Worm (Caenorhabditis elegans): ENCODE results near the gene C04B4.5.

C04B4.5 gene

ce11 chrX:12280477-12280876, 7.7 kb downstream of the C04B4.5 start, which contains the start of gene C04B4.1:
TSS of gene C04B4.1 (plus strand) at chrX:12280777.
- TF ChIP-seq lsy-2 (tag; optimal IDR thresholded peaks at IDR 0.05) (no peak), mab-5 (tag; optimal IDR thresholded peaks at IDR 0.05) (no peak), ceh-39 (tag; optimal IDR thresholded peaks at IDR 0.05) (no peak), snpc-4 (tag; optimal IDR thresholded peaks at IDR 0.05) (no peak), nhr-237 (tag; optimal IDR thresholded peaks at IDR 0.05) (no peak), ces-1 (GFP tag; optimal IDR thresholded peaks at IDR 0.05) (no peak), bed-3 (GFP tag; optimal IDR thresholded peaks at IDR 0.05) (no peak), pha-4 (tag; optimal IDR thresholded peaks at IDR 0.05) (no peak), ztf-11 (tag; optimal IDR thresholded peaks at IDR 0.05) (no peak), zip-8 (tag; optimal IDR thresholded peaks at IDR 0.05) (no peak), nhr-76 (tag; optimal IDR thresholded peaks at IDR 0.05) (no peak), unc-39 (tag; optimal IDR thresholded peaks at IDR 0.05) (no peak), nhr-28 (tag; optimal IDR thresholded peaks at IDR 0.05) (no peak), drap-1 (GFP tag; optimal IDR thresholded peaks at IDR 0.05) (no peak), sptf-1 (tag; optimal IDR thresholded peaks at IDR 0.05) (no peak), elt-3 (tag; optimal IDR thresholded peaks at IDR 0.05) (no peak), elt-1 (tag; optimal IDR thresholded peaks at IDR 0.05; ENCODE audit: borderline replicate concordance, insufficient read depth) (no peak), tbx-8 (GFP tag; optimal IDR thresholded peaks at IDR 0.05) (no peak), unc-120 (tag; optimal IDR thresholded peaks at IDR 0.05; ENCODE audit: poor library complexity, severe bottlenecking) (no peak), unc-62 (GFP tag; optimal IDR thresholded peaks at IDR 0.05) (no peak)

ce11 chrX:12275577-12275976, 12.6 kb downstream of the C04B4.5 start, which contains the start of gene C04B4.6:
TSS of gene C04B4.6 (minus strand) at chrX:12275677.
- TF ChIP-seq lsy-2 (tag; optimal IDR thresholded peaks at IDR 0.05) = no peak
- TF ChIP-seq ceh-43 (GFP tag; optimal IDR thresholded peaks at IDR 0.05) = no peak
- TF ChIP-seq tbx-8 (GFP tag; optimal IDR thresholded peaks at IDR 0.05) = no peak
- no peak for TF ChIP-seq elt-1 (tag; optimal IDR thresholded peaks at IDR 0.05; ENCODE audit: borderline replicate concordance, insufficient read depth)
- TF ChIP-seq ces-1 (GFP tag; optimal IDR thresholded peaks at IDR 0.05) = no peak
- TF ChIP-seq blmp-1 (tag; optimal IDR thresholded peaks at IDR 0.05) = no peak
- no peak for TF ChIP-seq sem-2 (GFP tag; optimal IDR thresholded peaks at IDR 0.05)
- TF ChIP-seq ztf-11 (tag; optimal IDR thresholded peaks at IDR 0.05) = no peak
- TF ChIP-seq nhr-2 (tag; optimal IDR thresholded peaks at IDR 0.05) = no peak
- TF ChIP-seq zip-8 (tag; optimal IDR thresholded peaks at IDR 0.05) = no peak
- no peak for TF ChIP-seq unc-120 (tag; optimal IDR thresholded peaks at IDR 0.05; ENCODE audit: poor library complexity, severe bottlenecking)
- no peak for TF ChIP-seq ceh-83 (GFP tag; optimal IDR thresholded peaks at IDR 0.05)
- no peak for TF ChIP-seq unc-39 (tag; optimal IDR thresholded peaks at IDR 0.05)
- no peak for TF ChIP-seq mep-1 (tag; optimal IDR thresholded peaks at IDR 0.05)
- no peak for TF ChIP-seq drap-1 (GFP tag; optimal IDR thresholded peaks at IDR 0.05)
- no peak for TF ChIP-seq hlh-1 (tag; optimal IDR thresholded peaks at IDR 0.05)
- no peak for TF ChIP-seq bed-3 (GFP tag; optimal IDR thresholded peaks at IDR 0.05)
- no peak for TF ChIP-seq cnd-1 (tag; optimal IDR thresholded peaks at IDR 0.05)

DNA sequence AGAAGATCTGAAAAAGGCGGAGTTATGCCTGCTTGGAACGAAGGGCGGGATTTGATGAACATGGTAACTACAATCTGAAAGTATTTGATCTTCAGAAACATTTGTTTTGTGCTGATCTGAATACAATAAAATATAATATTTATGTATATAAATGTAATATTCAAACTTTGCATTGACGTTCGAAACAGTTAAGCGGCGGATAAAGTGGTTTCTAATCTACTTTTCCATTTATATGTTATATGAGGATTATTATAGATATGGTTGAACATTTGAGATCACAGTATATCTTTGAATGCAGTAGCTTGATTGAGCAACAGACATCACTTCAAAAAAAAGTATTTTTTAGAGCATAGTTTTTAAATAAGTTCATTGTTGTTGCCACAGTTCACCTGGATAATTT, 14.3 kb downstream of the C04B4.5 start, which contains the start of gene H19J13.2:
H19J13.2 (minus strand) TSS at position 101 of the 400 bp plus-strand sequence.
- no peak for TF ChIP-seq nhr-237 (tag; optimal IDR thresholded peaks at IDR 0.05)
- no peak for TF ChIP-seq unc-39 (tag; optimal IDR thresholded peaks at IDR 0.05)
- TF ChIP-seq unc-62 (GFP tag; optimal IDR thresholded peaks at IDR 0.05) = no peak
- TF ChIP-seq lin-13 (tag; optimal IDR thresholded peaks at IDR 0.05) = no peak
- no peak for TF ChIP-seq ztf-11 (tag; optimal IDR thresholded peaks at IDR 0.05)
- TF ChIP-seq nhr-28 (tag; optimal IDR thresholded peaks at IDR 0.05) = no peak
- no peak for TF ChIP-seq tbx-8 (GFP tag; optimal IDR thresholded peaks at IDR 0.05)
- no peak for TF ChIP-seq mls-2 (tag; optimal IDR thresholded peaks at IDR 0.05)
- no peak for TF ChIP-seq ham-2 (GFP tag; optimal IDR thresholded peaks at IDR 0.05)
- TF ChIP-seq ceh-39 (tag; optimal IDR thresholded peaks at IDR 0.05) = no peak
- TF ChIP-seq elt-3 (tag; optimal IDR thresholded peaks at IDR 0.05) = no peak
- no peak for TF ChIP-seq ceh-43 (GFP tag; optimal IDR thresholded peaks at IDR 0.05)
- TF ChIP-seq cnd-1 (tag; optimal IDR thresholded peaks at IDR 0.05) = no peak
- no peak for TF ChIP-seq zip-8 (tag; optimal IDR thresholded peaks at IDR 0.05)

DNA sequence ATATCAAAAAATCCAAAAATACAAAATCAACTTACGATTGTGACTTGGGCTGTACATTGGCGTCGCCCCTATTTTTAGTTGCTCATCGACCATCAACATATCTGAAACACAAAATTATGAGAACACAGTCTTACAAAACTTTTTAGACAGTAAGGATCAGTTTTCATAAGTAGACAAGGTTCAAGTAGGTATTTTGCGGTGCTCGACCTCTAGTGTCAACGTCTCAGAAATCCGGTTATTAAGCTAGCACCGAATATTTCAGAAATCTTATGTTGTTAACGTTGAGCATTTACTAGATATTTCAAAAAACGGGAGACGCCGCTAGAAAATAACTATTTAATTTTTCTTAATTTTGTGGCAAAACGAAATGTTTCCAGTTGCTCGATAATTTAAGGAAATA, 17.3 kb downstream of the C04B4.5 start, which contains the start of gene otpl-8:
otpl-8 (minus strand) TSS at position 101 of the 400 bp plus-strand sequence.
- TF ChIP-seq lsy-2 (tag; optimal IDR thresholded peaks at IDR 0.05) = no peak
- no peak for TF ChIP-seq tbx-8 (GFP tag; optimal IDR thresholded peaks at IDR 0.05)

DNA sequence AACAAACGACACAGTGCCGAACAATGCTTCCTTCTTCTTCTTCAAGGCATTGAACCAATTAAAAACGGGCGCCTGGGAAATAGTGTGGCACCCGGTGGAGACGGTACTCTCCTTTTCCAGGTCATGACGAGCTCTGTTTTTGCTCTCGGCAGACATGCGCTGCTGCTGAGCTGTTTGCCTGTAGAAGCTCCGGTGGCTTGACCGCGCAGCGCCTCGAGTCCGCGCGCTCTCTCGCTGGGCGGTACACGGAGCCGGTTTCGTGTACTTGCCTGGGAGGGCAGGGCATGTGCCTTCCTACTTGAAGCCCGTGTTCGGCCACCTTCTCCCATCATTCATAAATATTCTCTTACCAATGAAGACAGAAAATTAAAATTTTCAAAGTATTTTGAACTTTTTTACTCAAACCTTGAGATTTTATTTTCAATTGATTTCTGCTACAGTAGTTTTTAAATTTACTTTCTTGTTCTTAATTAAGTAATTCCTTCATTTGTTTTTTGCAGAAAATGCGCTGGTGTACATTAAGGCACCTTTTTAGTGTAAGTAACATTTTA, 27.7 kb downstream of the C04B4.5 start, which contains the start of gene E01G6.1:
E01G6.1 (plus strand) TSS at position 501 of the 551 bp plus-strand sequence.
- TF ChIP-seq bed-3 (GFP tag; optimal IDR thresholded peaks at IDR 0.05) = no peak
- TF ChIP-seq sem-2 (GFP tag; optimal IDR thresholded peaks at IDR 0.05) = no peak
- no peak for TF ChIP-seq tbx-8 (GFP tag; optimal IDR thresholded peaks at IDR 0.05)
- no peak for TF ChIP-seq drap-1 (GFP tag; optimal IDR thresholded peaks at IDR 0.05)
- TF ChIP-seq ztf-11 (tag; optimal IDR thresholded peaks at IDR 0.05) = no peak
- no peak for TF ChIP-seq nhr-76 (tag; optimal IDR thresholded peaks at IDR 0.05)
- TF ChIP-seq mls-2 (tag; optimal IDR thresholded peaks at IDR 0.05) = no peak
- TF ChIP-seq unc-120 (tag; optimal IDR thresholded peaks at IDR 0.05; ENCODE audit: poor library complexity, severe bottlenecking) = no peak
- no peak for TF ChIP-seq unc-62 (GFP tag; optimal IDR thresholded peaks at IDR 0.05)
- no peak for TF ChIP-seq unc-39 (tag; optimal IDR thresholded peaks at IDR 0.05)
- no peak for TF ChIP-seq nhr-12 (tag; optimal IDR thresholded peaks at IDR 0.05)
- no peak for TF ChIP-seq lsy-2 (tag; optimal IDR thresholded peaks at IDR 0.05)
- no peak for TF ChIP-seq nhr-237 (tag; optimal IDR thresholded peaks at IDR 0.05)
- no peak for TF ChIP-seq M03D4.4 (tag; optimal IDR thresholded peaks at IDR 0.05)

Measured in whole organism, mixed stage, embryonic.